Fruit fly (Drosophila melanogaster) whole organism, adult: ENCODE results near the gene Uqcc1.

ENCODE experiments used
- CG11617 ChIP-seq: fragments of 200-800 bp; sonication (Bioruptor generic); optimal IDR thresholded peaks from 2 replicates; lab custom pipeline; 2017; ENCODE audit warnings: mild to moderate bottlenecking, missing biosample characterization, missing genetic modification reagents, missing genetic modification characterization
- CG12768 ChIP-seq: fragments of 200-800 bp; sonication (Bioruptor generic); optimal IDR thresholded peaks from 2 replicates; lab custom pipeline; 2017; ENCODE audit warnings: missing biosample characterization, missing genetic modification characterization, mild to moderate bottlenecking, moderate library complexity, missing genetic modification reagents
- CG14711 ChIP-seq: fragments of 200-800 bp; sonication (Bioruptor generic); optimal IDR thresholded peaks from 2 replicates; lab custom pipeline; 2018; ENCODE audit warnings: missing biosample characterization, mild to moderate bottlenecking, missing genetic modification characterization, moderate library complexity
- CG1620 ChIP-seq: fragments of 200-800 bp; sonication (Bioruptor generic); optimal IDR thresholded peaks from 2 replicates; lab custom pipeline; 2016; ENCODE audit warnings: missing biosample characterization, missing genetic modification characterization
- CG33017 ChIP-seq: fragments of 200-800 bp; sonication (Bioruptor generic); optimal IDR thresholded peaks from 2 replicates; lab custom pipeline; 2018; ENCODE audit warnings: missing biosample characterization, mild to moderate bottlenecking, missing genetic modification characterization, moderate library complexity
- CG5204 ChIP-seq: fragments of 200-800 bp; sonication (Bioruptor generic); optimal IDR thresholded peaks from 2 replicates; lab custom pipeline; 2016; ENCODE audit warnings: missing biosample characterization, missing genetic modification characterization
- CG7045 ChIP-seq: fragments of 200-800 bp; sonication (Bioruptor generic); optimal IDR thresholded peaks from 2 replicates; lab custom pipeline; 2017; ENCODE audit warnings: missing biosample characterization, mild to moderate bottlenecking, missing genetic modification characterization
- CG7101 ChIP-seq: fragments of 200-800 bp; sonication (Bioruptor generic); optimal IDR thresholded peaks from 2 replicates; lab custom pipeline; 2018; ENCODE audit warnings: missing biosample characterization, mild to moderate bottlenecking, missing genetic modification characterization, moderate library complexity
- Clk ChIP-seq: fragments of 200-800 bp; sonication (Bioruptor generic); optimal IDR thresholded peaks from 2 replicates; lab custom pipeline; 2017; ENCODE audit warnings: missing biosample characterization, missing genetic modification characterization
- Crg-1 ChIP-seq: fragments of 200-800 bp; sonication (Bioruptor generic); optimal IDR thresholded peaks from 2 replicates; lab custom pipeline; 2016; ENCODE audit warnings: missing biosample characterization, missing genetic modification characterization
- Hr96 ChIP-seq: fragments of 200-800 bp; sonication (Bioruptor generic); optimal IDR thresholded peaks from 2 replicates; lab custom pipeline; 2016; ENCODE audit warnings: missing biosample characterization, missing genetic modification characterization
- Mnt ChIP-seq: fragments of 200-800 bp; sonication (Bioruptor generic); optimal IDR thresholded peaks from 2 replicates; lab custom pipeline; 2016; ENCODE audit warnings: missing biosample characterization, mild to moderate bottlenecking, missing genetic modification characterization
- bab1 ChIP-seq: fragments of 200-800 bp; sonication (Bioruptor generic); optimal IDR thresholded peaks from 3 replicates; lab custom pipeline; 2019; ENCODE audit warnings: missing biosample characterization, mild to moderate bottlenecking, missing genetic modification characterization, moderate library complexity
- cic ChIP-seq: fragments of 200-800 bp; sonication (Bioruptor generic); optimal IDR thresholded peaks from 2 replicates; lab custom pipeline; 2017; ENCODE audit warnings: missing biosample characterization, mild to moderate bottlenecking, missing genetic modification characterization, moderate library complexity
- cnc ChIP-seq, 2 experiments: fragments of >200 bp; optimal IDR thresholded peaks; 2 replicates each; lab custom pipeline; 2017
- kay ChIP-seq: fragments of 200-800 bp; sonication (Bioruptor generic); peaks from one replicate; lab custom pipeline; 2016; ENCODE audit warnings: missing biosample characterization, missing genetic modification characterization, borderline replicate concordance
- ovo ChIP-seq: fragments of 200-800 bp; sonication (Bioruptor generic); optimal IDR thresholded peaks from 2 replicates; lab custom pipeline; 2016; ENCODE audit warnings: missing biosample characterization, missing genetic modification characterization
- pad ChIP-seq: fragments of 200-800 bp; sonication (Bioruptor generic); optimal IDR thresholded peaks from 3 replicates; lab custom pipeline; 2017; ENCODE audit warnings: missing biosample characterization, missing genetic modification characterization, mild to moderate bottlenecking, moderate library complexity, missing genetic modification reagents
- tj ChIP-seq: fragments of 200-800 bp; sonication (Bioruptor generic); optimal IDR thresholded peaks from 3 replicates; lab custom pipeline; 2017; ENCODE audit warnings: missing biosample characterization, mild to moderate bottlenecking, missing genetic modification characterization, moderate library complexity
- toe ChIP-seq: fragments of 200-800 bp; sonication (Bioruptor generic); optimal IDR thresholded peaks from 2 replicates; lab custom pipeline; 2016; ENCODE audit warnings: missing biosample characterization, missing genetic modification characterization

The Uqcc1 gene

dm6 chr3L:6984486-6984885 lies 26.6 kb upstream of the Uqcc1 start, which contains the start of the genes CG32388 and CG43439:
Gene CG32388 (minus strand): TSS chr3L:6984586.
Gene CG43439 (minus strand): TSS chr3L:6984586.
- TF ChIP-seq toe (GFP tag; lab: Kevin White, UChicago): no peak
- TF ChIP-seq tj: peak; percentile 39

- TF ChIP-seq pad (no peak), CG7101 (tag; lab: Kevin White, UChicago) (no peak), CG7045 (no peak), Crg-1 (GFP tag; lab: Kevin White, UChicago) (no peak), Mnt (GFP tag; lab: Kevin White, UChicago) (no peak), Clk (GFP tag; lab: Kevin White, UChicago) (no peak), CG5204 (GFP tag; lab: Kevin White, UChicago) (no peak), CG14711 (tag; lab: Kevin White, UChicago) (no peak), CG12768 (no peak), tj (no peak), Hr96 (GFP tag; lab: Kevin White, UChicago) (no peak), bab1 (no peak), kay (GFP tag; lab: Kevin White, UChicago) (no peak), cnc (optimal IDR thresholded peaks at IDR 0.05; lab: Kevin White, UChicago) (no peak), CG33017 (tag; lab: Kevin White, UChicago) (no peak), CG11617 (GFP tag; lab: Kevin White, UChicago) (no peak), cic (no peak)
Measured at dm6 chr3L:6981823-6982222, 23.9 kb upstream of the Uqcc1 start.

dm6 chr3L:6981109-6981741 lies 23.3 kb upstream of the Uqcc1 start:
- no peak for TF ChIP-seq CG7101 (tag; lab: Kevin White, UChicago)
- no peak for TF ChIP-seq bab1
- TF ChIP-seq cic: no peak
- no peak for TF ChIP-seq Crg-1 (GFP tag; lab: Kevin White, UChicago)
- TF ChIP-seq ovo (GFP tag; lab: Kevin White, UChicago): no peak
- no peak for TF ChIP-seq toe (GFP tag; lab: Kevin White, UChicago)
- TF ChIP-seq Mnt (GFP tag; lab: Kevin White, UChicago): no peak
- TF ChIP-seq tj: no peak
- no peak for TF ChIP-seq CG7045
- TF ChIP-seq cnc (optimal IDR thresholded peaks at IDR 0.05; lab: Kevin White, UChicago): no peak
- no peak for TF ChIP-seq CG14711 (tag; lab: Kevin White, UChicago)
- TF ChIP-seq CG1620 (GFP tag; lab: Kevin White, UChicago): no peak

- TF ChIP-seq toe (GFP tag; lab: Kevin White, UChicago) (no peak), CG14711 (tag; lab: Kevin White, UChicago) (no peak), Clk (GFP tag; lab: Kevin White, UChicago) (no peak), pad (no peak), CG11617 (GFP tag; lab: Kevin White, UChicago) (no peak), CG7045 (no peak), cic (no peak), CG12768 (no peak), kay (GFP tag; lab: Kevin White, UChicago) (no peak), CG7101 (tag; lab: Kevin White, UChicago) (no peak), ovo (GFP tag; lab: Kevin White, UChicago) (no peak), CG1620 (GFP tag; lab: Kevin White, UChicago) (no peak), tj (no peak)
Measured at dm6 chr3L:6980553-6980952, 22.6 kb upstream of the Uqcc1 start.

- TF ChIP-seq cic (peak; percentile 34), CG1620 (GFP tag; lab: Kevin White, UChicago) (peak; percentile 65), CG14711 (tag; lab: Kevin White, UChicago) (peak; percentile 4), toe (GFP tag; lab: Kevin White, UChicago) (no peak), CG12768 (no peak), kay (GFP tag; lab: Kevin White, UChicago) (peak; percentile 99), pad (peak; percentile 93), bab1 (peak; percentile 84), Mnt (GFP tag; lab: Kevin White, UChicago) (peak; percentile 48), CG7101 (tag; lab: Kevin White, UChicago) (peak; percentile 60), cnc (optimal IDR thresholded peaks at IDR 0.05; lab: Kevin White, UChicago) (no peak), ovo (GFP tag; lab: Kevin White, UChicago) (peak; percentile 38), Crg-1 (GFP tag; lab: Kevin White, UChicago) (peak; percentile 47), tj (peak; percentile 60)
Measured at dm6 chr3L:6979387-6980249, 21.7 kb upstream of the Uqcc1 start, which contains the start of gene Galphai. Gene Galphai (minus strand): TSS chr3L:6980044.

- TF ChIP-seq Crg-1 (GFP tag; lab: Kevin White, UChicago): no peak
- no peak for TF ChIP-seq Mnt (GFP tag; lab: Kevin White, UChicago)
- no peak for TF ChIP-seq kay (GFP tag; lab: Kevin White, UChicago)
- no peak for TF ChIP-seq cic
- TF ChIP-seq Clk (GFP tag; lab: Kevin White, UChicago): no peak
- no peak for TF ChIP-seq CG1620 (GFP tag; lab: Kevin White, UChicago)
- TF ChIP-seq CG7101 (tag; lab: Kevin White, UChicago): no peak
- TF ChIP-seq pad: no peak
- no peak for TF ChIP-seq CG7045
- TF ChIP-seq CG14711 (tag; lab: Kevin White, UChicago): no peak
Measured at dm6 chr3L:6978757-6979386, 21.0 kb upstream of the Uqcc1 start.
